Fruit fly (Drosophila melanogaster) whole organism, embryonic: ENCODE data around the gene hop.

Experiments used
- Ada2b ChIP-seq: fragments of 200-800 bp; sonication (Bioruptor generic); IDR thresholded peaks from 2 replicates; pipeline ENCODE4 v1.3.6; 2022; ENCODE audit warnings: missing biosample characterization, missing genetic modification characterization
- Adf1 ChIP-seq: fragments of 200-800 bp; sonication (Bioruptor generic); IDR thresholded peaks from 2 replicates; pipeline ENCODE4 v1.3.6; 2022; ENCODE audit warnings: missing biosample characterization, missing genetic modification characterization
- B-H1 ChIP-seq: fragments of 200-800 bp; sonication (Bioruptor generic); IDR thresholded peaks from 3 replicates; pipeline ENCODE4 v1.3.6; 2022; ENCODE audit warnings: missing biosample characterization, missing genetic modification characterization
- CG10209 ChIP-seq: fragments of 200-800 bp; sonication (Bioruptor generic); optimal IDR thresholded peaks from 3 replicates; lab custom pipeline; 2017; ENCODE audit warnings: missing biosample characterization, mild to moderate bottlenecking, missing genetic modification characterization, missing genetic modification reagents
- CG12299 ChIP-seq: fragments of 200-800 bp; sonication (Bioruptor generic); optimal IDR thresholded peaks from 2 replicates; lab custom pipeline; 2018; ENCODE audit warnings: missing biosample characterization, mild to moderate bottlenecking, missing genetic modification characterization
- CG1603 ChIP-seq: fragments of 200-800 bp; sonication (Bioruptor generic); optimal IDR thresholded peaks from 2 replicates; lab custom pipeline; 2019; ENCODE audit warnings: missing biosample characterization, mild to moderate bottlenecking, missing genetic modification characterization, moderate library complexity
- CG1647 ChIP-seq: fragments of 200-800 bp; sonication (Bioruptor generic); optimal IDR thresholded peaks from 3 replicates; lab custom pipeline; 2016; ENCODE audit warnings: missing biosample characterization, missing genetic modification characterization
- CG17802 ChIP-seq: fragments of 200-800 bp; sonication (Bioruptor generic); optimal IDR thresholded peaks from 2 replicates; lab custom pipeline; 2018; ENCODE audit warnings: missing biosample characterization, mild to moderate bottlenecking, missing genetic modification characterization, moderate library complexity
- CG3838 ChIP-seq: fragments of 200-800 bp; sonication (Bioruptor generic); optimal IDR thresholded peaks from 3 replicates; lab custom pipeline; 2016; ENCODE audit warnings: missing biosample characterization, missing genetic modification characterization
- CG4360 ChIP-seq: fragments of 200-800 bp; sonication (Bioruptor generic); IDR thresholded peaks from 2 replicates; pipeline ENCODE4 v1.3.6; 2022; ENCODE audit warnings: missing biosample characterization, missing genetic modification characterization
- CG43689 ChIP-seq: fragments of 200-800 bp; sonication (Bioruptor generic); IDR thresholded peaks from 2 replicates; pipeline ENCODE4 v1.3.6; 2022; ENCODE audit warnings: missing biosample characterization, missing genetic modification characterization
- CG4424 ChIP-seq: fragments of 200-800 bp; sonication (Bioruptor generic); optimal IDR thresholded peaks from 3 replicates; lab custom pipeline; 2016; ENCODE audit warnings: missing biosample characterization, missing genetic modification characterization
- CG4854 ChIP-seq: fragments of 200-800 bp; sonication (Bioruptor generic); optimal IDR thresholded peaks from 2 replicates; lab custom pipeline; 2016; ENCODE audit warnings: missing biosample characterization, missing genetic modification characterization, inconsistent platforms
- CG6765 ChIP-seq: fragments of 200-800 bp; sonication (Bioruptor generic); optimal IDR thresholded peaks from 3 replicates; lab custom pipeline; 2017; ENCODE audit warnings: missing biosample characterization, mild to moderate bottlenecking, missing genetic modification characterization
- CG8281 ChIP-seq: fragments of 200-800 bp; sonication (Bioruptor generic); optimal IDR thresholded peaks from 2 replicates; lab custom pipeline; 2018; ENCODE audit warnings: missing biosample characterization, mild to moderate bottlenecking, missing genetic modification characterization, moderate library complexity
- CG9215 ChIP-seq: fragments of 200-800 bp; sonication (Bioruptor generic); IDR thresholded peaks from 2 replicates; pipeline ENCODE4 v1.3.6; 2022; ENCODE audit warnings: missing biosample characterization, missing genetic modification characterization
- CG9727 ChIP-seq: fragments of 200-800 bp; sonication (Bioruptor generic); optimal IDR thresholded peaks from 3 replicates; lab custom pipeline; 2017; ENCODE audit warnings: missing biosample characterization, mild to moderate bottlenecking, missing genetic modification characterization
- Camta ChIP-seq: fragments of 200-800 bp; sonication (Bioruptor generic); optimal IDR thresholded peaks from 2 replicates; lab custom pipeline; 2016; ENCODE audit warnings: missing biosample characterization, missing genetic modification characterization
- Fer2 ChIP-seq: fragments of 200-800 bp; sonication (Bioruptor generic); optimal IDR thresholded peaks from 2 replicates; lab custom pipeline; 2018; ENCODE audit warnings: missing biosample characterization, mild to moderate bottlenecking, missing genetic modification characterization, moderate library complexity
- HLH4C ChIP-seq: fragments of 200-800 bp; sonication (Bioruptor generic); IDR thresholded peaks from 3 replicates; pipeline ENCODE4 v1.3.6; 2022; ENCODE audit warnings: missing biosample characterization, missing genetic modification characterization; ENCODE audit not compliant: partially characterized antibody
- Hmr ChIP-seq: fragments of 200-800 bp; sonication (Bioruptor generic); optimal IDR thresholded peaks from 3 replicates; lab custom pipeline; 2017; ENCODE audit warnings: mild to moderate bottlenecking, missing biosample characterization, missing genetic modification reagents, missing genetic modification characterization
- Hmx ChIP-seq: fragments of 200-800 bp; sonication (Bioruptor generic); optimal IDR thresholded peaks from 2 replicates; lab custom pipeline; 2016; ENCODE audit warnings: missing biosample characterization, missing genetic modification characterization
- Mrtf ChIP-seq: fragments of 200-800 bp; sonication (Bioruptor generic); IDR thresholded peaks from 3 replicates; pipeline ENCODE4 v1.3.6; 2022; ENCODE audit warnings: missing biosample characterization, missing genetic modification characterization
- Myb ChIP-seq: fragments of 200-800 bp; sonication (Bioruptor generic); optimal IDR thresholded peaks from 2 replicates; lab custom pipeline; 2016; ENCODE audit warnings: missing biosample characterization, missing genetic modification characterization
- PHDP ChIP-seq: fragments of 200-800 bp; sonication (Bioruptor generic); optimal IDR thresholded peaks from 3 replicates; lab custom pipeline; 2018; ENCODE audit warnings: missing biosample characterization, mild to moderate bottlenecking, missing genetic modification characterization, moderate library complexity
- Ravus ChIP-seq: fragments of 200-800 bp; sonication (Bioruptor generic); IDR thresholded peaks from 2 replicates; pipeline ENCODE4 v1.3.6; 2022; ENCODE audit warnings: missing biosample characterization, missing genetic modification characterization
- Ssrp ChIP-seq: fragments of 200-800 bp; sonication (Bioruptor generic); optimal IDR thresholded peaks from 2 replicates; lab custom pipeline; 2018; ENCODE audit warnings: missing biosample characterization, mild to moderate bottlenecking, missing genetic modification characterization, moderate library complexity
- ab ChIP-seq: fragments of 200-800 bp; sonication (Bioruptor generic); optimal IDR thresholded peaks from 2 replicates; lab custom pipeline; 2016; ENCODE audit warnings: missing biosample characterization, missing genetic modification characterization
- az2 ChIP-seq: fragments of 200-800 bp; sonication (Bioruptor generic); optimal IDR thresholded peaks from 3 replicates; lab custom pipeline; 2016; ENCODE audit warnings: missing biosample characterization, missing genetic modification characterization
- bab2 ChIP-seq: fragments of 200-800 bp; sonication (Bioruptor generic); optimal IDR thresholded peaks from 2 replicates; lab custom pipeline; 2016; ENCODE audit warnings: missing biosample characterization, missing genetic modification characterization
- cad ChIP-seq: fragments of >200 bp; optimal IDR thresholded peaks from 2 replicates; lab custom pipeline; 2017; ENCODE audit warnings: missing biosample characterization, missing genetic modification characterization
- cas ChIP-seq: fragments of 200-800 bp; sonication (Bioruptor generic); IDR thresholded peaks from 2 replicates; pipeline ENCODE4 v1.3.6; 2022; ENCODE audit warnings: missing biosample characterization, missing genetic modification characterization
- cg ChIP-seq: fragments of 200-800 bp; sonication (Bioruptor generic); optimal IDR thresholded peaks from 3 replicates; lab custom pipeline; 2019; ENCODE audit warnings: missing biosample characterization, mild to moderate bottlenecking, missing genetic modification characterization, moderate library complexity
- dimm ChIP-seq: fragments of 200-800 bp; sonication (Bioruptor generic); IDR thresholded peaks from 2 replicates; pipeline ENCODE4 v1.3.6; 2022; ENCODE audit warnings: missing biosample characterization, missing genetic modification characterization
- ewg ChIP-seq: fragments of 200-800 bp; sonication (Bioruptor generic); optimal IDR thresholded peaks from 3 replicates; lab custom pipeline; 2017; ENCODE audit warnings: mild to moderate bottlenecking, missing biosample characterization, missing genetic modification reagents, missing genetic modification characterization
- fd64A ChIP-seq: fragments of 200-800 bp; sonication (Bioruptor generic); optimal IDR thresholded peaks from 3 replicates; lab custom pipeline; 2018; ENCODE audit warnings: missing biosample characterization, mild to moderate bottlenecking, missing genetic modification characterization
- gcm2 ChIP-seq: fragments of 200-800 bp; sonication (Bioruptor generic); optimal IDR thresholded peaks from 2 replicates; lab custom pipeline; 2016; ENCODE audit warnings: missing biosample characterization, missing genetic modification characterization
- grn ChIP-seq: fragments of 200-800 bp; sonication (Bioruptor generic); optimal IDR thresholded peaks from 3 replicates; lab custom pipeline; 2017; ENCODE audit warnings: missing biosample characterization, missing genetic modification characterization
- gro ChIP-seq: fragments of 200-800 bp; sonication (Bioruptor generic); optimal IDR thresholded peaks from 2 replicates; lab custom pipeline; 2016; ENCODE audit warnings: missing biosample characterization, missing genetic modification characterization
- gt ChIP-seq: fragments of 200-800 bp; sonication (Bioruptor generic); IDR thresholded peaks from 2 replicates; pipeline ENCODE4 v1.3.6; 2022; ENCODE audit warnings: missing biosample characterization, missing genetic modification characterization
- kni ChIP-seq: fragments of 200-800 bp; sonication (Bioruptor generic); optimal IDR thresholded peaks from 3 replicates; lab custom pipeline; 2017; ENCODE audit warnings: mild to moderate bottlenecking, missing biosample characterization, missing genetic modification reagents, missing genetic modification characterization
- lilli ChIP-seq: fragments of 200-800 bp; sonication (Bioruptor generic); optimal IDR thresholded peaks from 3 replicates; lab custom pipeline; 2016; ENCODE audit warnings: missing biosample characterization, missing genetic modification characterization
- maf-S ChIP-seq: fragments of 200-800 bp; sonication (Bioruptor generic); optimal IDR thresholded peaks from 2 replicates; lab custom pipeline; 2016; ENCODE audit warnings: missing biosample characterization, missing genetic modification characterization
- org-1 ChIP-seq: fragments of 200-800 bp; sonication (Bioruptor generic); optimal IDR thresholded peaks from 2 replicates; lab custom pipeline; 2017; ENCODE audit warnings: missing biosample characterization, missing genetic modification characterization
- peb ChIP-seq: fragments of 200-800 bp; sonication (Bioruptor generic); IDR thresholded peaks from 2 replicates; pipeline ENCODE4 v1.3.6; 2022; ENCODE audit warnings: missing biosample characterization, missing genetic modification characterization
- scrt ChIP-seq: fragments of 200-800 bp; sonication (Bioruptor generic); optimal IDR thresholded peaks from 2 replicates; lab custom pipeline; 2018; ENCODE audit warnings: missing biosample characterization, mild to moderate bottlenecking, missing genetic modification characterization, moderate library complexity
- slbo ChIP-seq: fragments of 200-800 bp; sonication (Bioruptor generic); IDR thresholded peaks from 2 replicates; pipeline ENCODE4 v1.3.6; 2022; ENCODE audit warnings: missing biosample characterization, missing genetic modification characterization
- sob ChIP-seq: fragments of 200-800 bp; sonication (Bioruptor generic); IDR thresholded peaks from 2 replicates; pipeline ENCODE4 v1.3.6; 2022; ENCODE audit warnings: missing biosample characterization, missing genetic modification characterization
- trh ChIP-seq: fragments of 200-800 bp; sonication (Bioruptor generic); optimal IDR thresholded peaks from 2 replicates; lab custom pipeline; 2016; ENCODE audit warnings: missing biosample characterization, missing genetic modification characterization
- unpg ChIP-seq: fragments of 200-800 bp; sonication (Bioruptor generic); optimal IDR thresholded peaks from 3 replicates; lab custom pipeline; 2018; ENCODE audit warnings: missing biosample characterization, mild to moderate bottlenecking, missing genetic modification characterization, moderate library complexity
- usp ChIP-seq: fragments of >200 bp; optimal IDR thresholded peaks from 2 replicates; lab custom pipeline; 2017; ENCODE audit warnings: missing biosample characterization, missing genetic modification characterization
- vfl ChIP-seq: fragments of 200-800 bp; sonication (Bioruptor generic); optimal IDR thresholded peaks from 2 replicates; lab custom pipeline; 2016; ENCODE audit warnings: missing biosample characterization, missing genetic modification characterization
- zfh2 ChIP-seq: fragments of 200-800 bp; sonication (Bioruptor generic); optimal IDR thresholded peaks from 2 replicates; lab custom pipeline; 2016; ENCODE audit warnings: missing biosample characterization, missing genetic modification characterization

The hop gene

DNA sequence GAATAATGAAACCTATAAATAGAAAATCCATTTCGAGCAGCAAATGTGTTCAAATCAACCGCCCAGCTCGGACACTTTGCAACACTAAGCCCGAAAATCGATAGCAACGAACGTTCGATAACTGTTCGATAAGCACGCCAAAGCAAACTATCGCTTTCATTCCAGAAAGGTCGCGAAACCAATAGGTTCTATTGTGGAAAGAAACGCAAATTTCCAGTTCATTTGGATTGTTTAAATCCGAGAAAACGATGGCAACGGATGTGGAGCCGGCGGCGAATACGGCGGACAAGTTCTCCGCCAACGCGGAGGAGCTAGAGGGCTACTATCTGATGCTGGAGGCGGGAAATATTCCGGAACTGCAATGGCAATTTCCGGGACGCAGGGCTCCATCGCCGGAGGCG, 8.8 kb downstream of the hop start, which contains the start of gene Pa1 (continued):
- TF ChIP-seq Fer2 (tag; lab: Kevin White, UChicago): no peak
- TF ChIP-seq gt (GFP tag; lab: Robert Waterston, UW): no peak
- TF ChIP-seq CG9215: no peak
- TF ChIP-seq ewg (GFP tag; lab: Kevin White, UChicago): no peak
- TF ChIP-seq CG4360 (GFP tag; lab: Robert Waterston, UW): no peak
- TF ChIP-seq fd64A (GFP tag; lab: Kevin White, UChicago): no peak
- no peak for TF ChIP-seq cas (GFP tag; lab: Robert Waterston, UW)
- peak; percentile 54 for TF ChIP-seq gro (GFP tag; lab: Kevin White, UChicago)
- TF ChIP-seq ab: no peak
- TF ChIP-seq cad (GFP tag; lab: Kevin White, UChicago): no peak
- no peak for TF ChIP-seq PHDP (tag; lab: Kevin White, UChicago)
- no peak for TF ChIP-seq kni (GFP tag; lab: Kevin White, UChicago)
- no peak for TF ChIP-seq CG1603
- no peak for TF ChIP-seq usp (GFP tag; lab: Kevin White, UChicago)
- TF ChIP-seq CG17802 (tag; lab: Kevin White, UChicago): no peak
- no peak for TF ChIP-seq grn
- no peak for TF ChIP-seq CG6765 (GFP tag; lab: Kevin White, UChicago)
- TF ChIP-seq Ada2b: no peak
- no peak for TF ChIP-seq org-1 (GFP tag; lab: Kevin White, UChicago)
- TF ChIP-seq sob (GFP tag; lab: Robert Waterston, UW): 0 out of 2 replicates have a peak, but pooled peaks have one; percentile 25
- peak; percentile 80 for TF ChIP-seq HLH4C (GFP tag; lab: Robert Waterston, UW)
- TF ChIP-seq CG3838: no peak
- no peak for TF ChIP-seq Hmx (GFP tag; lab: Kevin White, UChicago)
- TF ChIP-seq maf-S (GFP tag; lab: Kevin White, UChicago): no peak
- no peak for TF ChIP-seq CG43689 (GFP tag; lab: Robert Waterston, UW)
- no peak for TF ChIP-seq CG10209
- TF ChIP-seq B-H1 (GFP tag; lab: Robert Waterston, UW): no peak
- TF ChIP-seq scrt: no peak
- TF ChIP-seq zfh2 (GFP tag; lab: Kevin White, UChicago): no peak
- TF ChIP-seq Adf1: no peak
- TF ChIP-seq Ravus (GFP tag; lab: Robert Waterston, UW): no peak
- no peak for TF ChIP-seq bab2
- TF ChIP-seq Hmr (GFP tag; lab: Kevin White, UChicago): no peak
- no peak for TF ChIP-seq Mrtf (GFP tag; lab: Robert Waterston, UW)
- TF ChIP-seq CG9727 (GFP tag; lab: Kevin White, UChicago): no peak
- TF ChIP-seq Camta (GFP tag; lab: Kevin White, UChicago): no peak
- TF ChIP-seq CG1647 (GFP tag; lab: Kevin White, UChicago): no peak
- TF ChIP-seq CG8281: no peak
- TF ChIP-seq cg (GFP tag; lab: Kevin White, UChicago): no peak
- no peak for TF ChIP-seq Ssrp
- TF ChIP-seq Myb: peak; percentile 8
- TF ChIP-seq unpg: no peak
- TF ChIP-seq gcm2 (GFP tag; lab: Kevin White, UChicago): no peak
- no peak for TF ChIP-seq dimm (GFP tag; lab: Robert Waterston, UW)
- TF ChIP-seq az2 (GFP tag; lab: Kevin White, UChicago): no peak
- no peak for TF ChIP-seq peb
- TF ChIP-seq trh (GFP tag; lab: Kevin White, UChicago): no peak
- TF ChIP-seq CG4424 (GFP tag; lab: Kevin White, UChicago): no peak
- TF ChIP-seq vfl (GFP tag; lab: Kevin White, UChicago): no peak
- no peak for TF ChIP-seq slbo (GFP tag; lab: Robert Waterston, UW)
- no peak for TF ChIP-seq CG4854 (GFP tag; lab: Kevin White, UChicago)
- peak; percentile 15 for TF ChIP-seq CG12299 (tag; lab: Kevin White, UChicago)
- no peak for TF ChIP-seq lilli (GFP tag; lab: Kevin White, UChicago)
